Worm (Caenorhabditis elegans) whole organism, young adult: Measurements from ENCODE around the gene Y69A2AR.32.

Experiments used
- C06A6.2 ChIP-seq: fragments of 200-800 bp; sonication (Bioruptor generic); conservative IDR thresholded peaks from 2 replicates; pipeline ENCODE4 v1.3.6; 2022; ENCODE audit warnings: missing genetic modification characterization, missing compliant biosample characterization
- C17E4.6 ChIP-seq: fragments of 200-800 bp; sonication (Bioruptor generic); IDR thresholded peaks from 2 replicates; pipeline ENCODE4 v1.3.6; 2022; ENCODE audit warnings: missing genetic modification reagents, missing genetic modification characterization, missing compliant biosample characterization
- D2030.7 ChIP-seq: fragments of 200-800 bp; sonication (Bioruptor generic); IDR thresholded peaks from 2 replicates; pipeline ENCODE4 v1.3.6; 2022; ENCODE audit warnings: missing genetic modification reagents, missing genetic modification characterization, missing compliant biosample characterization
- F10E7.11 ChIP-seq: sonication (generic microtip); optimal IDR thresholded peaks from 2 replicates; lab custom pipeline; 2017; ENCODE audit warnings: mild to moderate bottlenecking, missing genetic modification characterization, moderate library complexity, missing compliant biosample characterization
- F22D6.2 ChIP-seq: sonication (generic microtip); optimal IDR thresholded peaks from 2 replicates; lab custom pipeline; 2016; ENCODE audit warnings: mild to moderate bottlenecking, missing genetic modification characterization, missing compliant biosample characterization
- F33H1.4 ChIP-seq: fragments of 200-800 bp; sonication (Bioruptor generic); IDR thresholded peaks from 2 replicates; pipeline ENCODE4 v1.3.6; 2022; ENCODE audit warnings: missing genetic modification reagents, missing genetic modification characterization, missing compliant biosample characterization
- F52B5.7 ChIP-seq: sonication (generic microtip); optimal IDR thresholded peaks from 2 replicates; lab custom pipeline; 2016; ENCODE audit warnings: mild to moderate bottlenecking, missing genetic modification characterization, missing compliant biosample characterization
- F55B11.4 ChIP-seq: sonication (generic microtip); optimal IDR thresholded peaks from 2 replicates; lab custom pipeline; 2016; ENCODE audit warnings: missing compliant biosample characterization, missing genetic modification characterization, borderline replicate concordance; ENCODE audit not compliant: insufficient read depth
- T07F8.4 ChIP-seq: sonication (generic microtip); optimal IDR thresholded peaks from 2 replicates; lab custom pipeline; 2016; ENCODE audit warnings: mild to moderate bottlenecking, missing genetic modification characterization, moderate library complexity, missing compliant biosample characterization
- Y56A3A.18 ChIP-seq: fragments of 200-800 bp; sonication (Bioruptor generic); IDR thresholded peaks from 2 replicates; pipeline ENCODE4 v1.3.6; 2022; ENCODE audit warnings: missing genetic modification reagents, missing genetic modification characterization, missing compliant biosample characterization
- Y67H2A.10 ChIP-seq: fragments of 200-800 bp; sonication (Bioruptor generic); conservative IDR thresholded peaks from 2 replicates; pipeline ENCODE4 v1.3.6; 2022; ENCODE audit warnings: missing genetic modification reagents, missing genetic modification characterization, missing compliant biosample characterization
- akir-1 ChIP-seq: fragments of 200-800 bp; sonication (Bioruptor generic); optimal IDR thresholded peaks from 2 replicates; lab custom pipeline; 2018; ENCODE audit warnings: mild to moderate bottlenecking, missing genetic modification characterization, moderate library complexity, missing compliant biosample characterization
- aptf-2 ChIP-seq: fragments of 200-800 bp; sonication (Bioruptor generic); conservative IDR thresholded peaks from 2 replicates; pipeline ENCODE4 v1.3.6; 2022; ENCODE audit warnings: missing genetic modification reagents, missing genetic modification characterization, missing compliant biosample characterization
- aptf-3 ChIP-seq: fragments of 200-800 bp; sonication (Bioruptor generic); IDR thresholded peaks from 2 replicates; pipeline ENCODE4 v1.3.6; 2022; ENCODE audit warnings: missing genetic modification characterization, missing compliant biosample characterization
- atf-7 ChIP-seq: sonication (generic microtip); optimal IDR thresholded peaks from 2 replicates; lab custom pipeline; 2017; ENCODE audit warnings: mild to moderate bottlenecking, missing genetic modification characterization, missing compliant biosample characterization
- athp-1 ChIP-seq: sonication (generic microtip); optimal IDR thresholded peaks from 2 replicates; lab custom pipeline; 2017; ENCODE audit warnings: mild to moderate bottlenecking, missing genetic modification characterization, missing compliant biosample characterization
- attf-5 ChIP-seq: fragments of 200-800 bp; sonication (Bioruptor generic); optimal IDR thresholded peaks from 2 replicates; lab custom pipeline; 2018; ENCODE audit warnings: mild to moderate bottlenecking, missing genetic modification characterization, missing compliant biosample characterization
- cebp-1 ChIP-seq, 2 experiments: fragments of 200-800 bp in 1 of 2; sonication (Bioruptor generic) in 1 of 2; sonication (generic microtip) in 1 of 2; IDR thresholded peaks in 1 of 2; optimal IDR thresholded peaks in 1 of 2; 2 replicates each; pipeline versions ENCODE4 v1.3.6 to Lab custom; 2017 to 2022; ENCODE audit warnings: missing compliant biosample characterization in 2 of 2, missing genetic modification characterization in 2 of 2, mild to moderate bottlenecking in 1 of 2, missing genetic modification reagents in 1 of 2, moderate library complexity in 1 of 2
- cebp-2 ChIP-seq: fragments of 200-800 bp; sonication (Bioruptor generic); IDR thresholded peaks from 2 replicates; pipeline ENCODE4 v1.3.6; 2022; ENCODE audit warnings: missing genetic modification characterization, missing compliant biosample characterization
- ceh-100 ChIP-seq: fragments of 200-800 bp; sonication (Bioruptor generic); IDR thresholded peaks from 2 replicates; pipeline ENCODE4 v1.3.6; 2022; ENCODE audit warnings: missing genetic modification reagents, missing genetic modification characterization, missing compliant biosample characterization
- ceh-79 ChIP-seq: sonication (generic microtip); optimal IDR thresholded peaks from 2 replicates; lab custom pipeline; 2017; ENCODE audit warnings: mild to moderate bottlenecking, missing genetic modification characterization, missing compliant biosample characterization
- ceh-91 ChIP-seq: fragments of 200-800 bp; sonication (Bioruptor generic); IDR thresholded peaks from 2 replicates; pipeline ENCODE4 v1.3.6; 2022; ENCODE audit warnings: missing genetic modification reagents, missing genetic modification characterization, missing compliant biosample characterization
- fkh-3 ChIP-seq: sonication (generic microtip); optimal IDR thresholded peaks from 2 replicates; lab custom pipeline; 2016; ENCODE audit warnings: mild to moderate bottlenecking, missing genetic modification characterization, missing compliant biosample characterization
- him-1 ChIP-seq: sonication (generic microtip); optimal IDR thresholded peaks from 2 replicates; lab custom pipeline; 2016; ENCODE audit warnings: missing genotype, missing genetic modification reagents, missing genetic modification characterization, missing compliant biosample characterization
- hsf-1 ChIP-seq: fragments of 200-800 bp; sonication (Bioruptor generic); IDR thresholded peaks from 2 replicates; pipeline ENCODE4 v1.3.6; 2022; ENCODE audit warnings: missing genetic modification reagents, missing genetic modification characterization, missing compliant biosample characterization
- let-526 ChIP-seq: fragments of 200-800 bp; sonication (Bioruptor generic); IDR thresholded peaks from 2 replicates; pipeline ENCODE4 v1.3.6; 2022; ENCODE audit warnings: missing genetic modification reagents, missing genetic modification characterization, missing compliant biosample characterization
- let-607 ChIP-seq, 2 experiments: fragments of 200-800 bp in 1 of 2; sonication (Bioruptor generic) in 1 of 2; sonication (generic microtip) in 1 of 2; optimal IDR thresholded peaks; 2 replicates each; lab custom pipeline; 2016 to 2018; ENCODE audit warnings: mild to moderate bottlenecking in 2 of 2, missing compliant biosample characterization in 2 of 2, missing genetic modification characterization in 2 of 2, moderate library complexity in 2 of 2, missing genotype in 1 of 2
- lin-35 ChIP-seq, 3 experiments: fragments of 150-350 bp in 2 of 3; sonication (generic microtip) in 1 of 3; optimal IDR thresholded peaks; 2 replicates each; lab custom pipeline; 2014 to 2018; ENCODE audit warnings: missing biosample characterization in 3 of 3, missing genetic modification characterization in 3 of 3, missing genetic modification reagents in 3 of 3
- lsy-27 ChIP-seq: sonication (generic microtip); optimal IDR thresholded peaks from 2 replicates; lab custom pipeline; 2017; ENCODE audit warnings: missing genetic modification characterization, mild to moderate bottlenecking, missing compliant biosample characterization, antibody characterized with exemption, missing genotype, borderline replicate concordance; ENCODE audit not compliant: insufficient read depth
- madf-3 ChIP-seq: fragments of 200-800 bp; sonication (Bioruptor generic); IDR thresholded peaks from 2 replicates; pipeline ENCODE4 v1.3.6; 2022; ENCODE audit warnings: missing genetic modification reagents, missing genetic modification characterization, missing compliant biosample characterization
- nhr-120 ChIP-seq: fragments of 200-800 bp; sonication (Bioruptor generic); IDR thresholded peaks from 2 replicates; pipeline ENCODE4 v1.3.6; 2022; ENCODE audit warnings: missing genetic modification characterization, missing compliant biosample characterization
- nhr-80 ChIP-seq: sonication (generic microtip); optimal IDR thresholded peaks from 2 replicates; lab custom pipeline; 2016; ENCODE audit warnings: missing genetic modification characterization, missing compliant biosample characterization
- pbrm-1 ChIP-seq: fragments of 200-800 bp; sonication (Bioruptor generic); IDR thresholded peaks from 2 replicates; pipeline ENCODE4 v1.3.6; 2022; ENCODE audit warnings: missing genetic modification reagents, missing genetic modification characterization, missing compliant biosample characterization
- rec-8 ChIP-seq, 2 experiments: sonication (generic microtip); optimal IDR thresholded peaks; 2 replicates each; lab custom pipeline; 2016; ENCODE audit warnings: mild to moderate bottlenecking in 2 of 2, missing genetic modification characterization in 2 of 2, missing genetic modification reagents in 2 of 2, missing genotype in 2 of 2, missing biosample characterization in 1 of 2, missing compliant biosample characterization in 1 of 2, moderate library complexity in 1 of 2
- snpc-1.1 ChIP-seq: sonication (generic microtip); optimal IDR thresholded peaks from 2 replicates; lab custom pipeline; 2017; ENCODE audit warnings: missing genetic modification characterization, mild to moderate bottlenecking, missing compliant biosample characterization, antibody characterized with exemption, moderate library complexity, missing genotype, missing genetic modification reagents; ENCODE audit not compliant: insufficient read depth
- snpc-1.3 ChIP-seq: sonication (generic microtip); optimal IDR thresholded peaks from 2 replicates; lab custom pipeline; 2017; ENCODE audit warnings: missing genetic modification characterization, mild to moderate bottlenecking, missing compliant biosample characterization, antibody characterized with exemption, moderate library complexity, missing genotype, missing genetic modification reagents; ENCODE audit not compliant: insufficient read depth
- somi-1 ChIP-seq: fragments of 200-800 bp; sonication (Bioruptor generic); optimal IDR thresholded peaks from 2 replicates; lab custom pipeline; 2018; ENCODE audit warnings: mild to moderate bottlenecking, missing genetic modification characterization, missing compliant biosample characterization
- tlf-1 ChIP-seq: fragments of 200-800 bp; sonication (Bioruptor generic); optimal IDR thresholded peaks from 2 replicates; lab custom pipeline; 2018; ENCODE audit warnings: mild to moderate bottlenecking, missing genetic modification characterization, missing compliant biosample characterization
- unc-130 ChIP-seq: sonication (generic microtip); optimal IDR thresholded peaks from 2 replicates; lab custom pipeline; 2016; ENCODE audit warnings: missing genetic modification reagents, missing genetic modification characterization, missing compliant biosample characterization
- unc-62 ChIP-seq: fragments of 150-350 bp; optimal IDR thresholded peaks from 2 replicates; lab custom pipeline; 2014; ENCODE audit warnings: missing biosample characterization, missing genetic modification reagents, missing genetic modification characterization
- xnd-1 ChIP-seq: sonication (generic microtip); optimal IDR thresholded peaks from 2 replicates; lab custom pipeline; 2016; ENCODE audit warnings: missing genotype, missing genetic modification reagents, missing genetic modification characterization, missing compliant biosample characterization
- zfh-2 ChIP-seq: fragments of 200-800 bp; sonication (Bioruptor generic); conservative IDR thresholded peaks from 2 replicates; pipeline ENCODE4 v1.3.6; 2022; ENCODE audit warnings: missing genetic modification reagents, missing genetic modification characterization, missing compliant biosample characterization
- ztf-26 ChIP-seq: sonication (generic microtip); optimal IDR thresholded peaks from 2 replicates; lab custom pipeline; 2017; ENCODE audit warnings: missing genetic modification characterization, missing compliant biosample characterization
- ztf-6 ChIP-seq: fragments of 200-800 bp; sonication (Bioruptor generic); IDR thresholded peaks from 2 replicates; pipeline ENCODE4 v1.3.6; 2022; ENCODE audit warnings: missing genetic modification reagents, missing genetic modification characterization, missing compliant biosample characterization

Y69A2AR.32 gene

ce11 chrIV:2601988-2602861 lies 8.0 kb upstream of the Y69A2AR.32 start (continued):
- peak; percentile 92 for TF ChIP-seq C17E4.6 (GFP tag; lab: Robert Waterston, UW)
- peak; percentile 96 for TF ChIP-seq C06A6.2 (GFP tag; lab: Robert Waterston, UW)
- peak; percentile 59; the same call in 1 of the 2 replicates for TF ChIP-seq nhr-120 (GFP tag; lab: Robert Waterston, UW)
- peak; percentile 74; the same call in 1 of the 2 replicates for TF ChIP-seq ztf-6 (GFP tag; lab: Robert Waterston, UW)
- TF ChIP-seq cebp-2 (GFP tag; lab: Robert Waterston, UW), result peak; percentile 79; the same call in 1 of the 2 replicates
- TF ChIP-seq lsy-27 (tag; lab: Kevin White, UChicago), result no peak
- peak; percentile 94 for TF ChIP-seq F22D6.2 (tag; lab: Kevin White, UChicago)
- peak; percentile 99 for TF ChIP-seq somi-1 (GFP tag; lab: Kevin White, UChicago)
- peak; percentile 77 for TF ChIP-seq ceh-100 (GFP tag; lab: Robert Waterston, UW)
- TF ChIP-seq lin-35 (GFP tag; optimal IDR thresholded peaks at IDR 0.05; lab: Kevin White, UChicago), result peak in 1 of 3 experiments; percentile 87
- peak; percentile 99 for TF ChIP-seq attf-5 (GFP tag; lab: Kevin White, UChicago)
- TF ChIP-seq unc-62 (GFP tag; lab: Kevin White, UChicago), result peak; percentile 62
- peak; percentile 92 for TF ChIP-seq zfh-2 (GFP tag; lab: Robert Waterston, UW)
- TF ChIP-seq snpc-1.1, result no peak
- TF ChIP-seq tlf-1, result peak; percentile 97
- peak; percentile 65 for TF ChIP-seq F33H1.4 (GFP tag; lab: Robert Waterston, UW)
- peak; percentile 51 for TF ChIP-seq ceh-91 (GFP tag; lab: Robert Waterston, UW)
- peak; percentile 35 for TF ChIP-seq T07F8.4 (tag; lab: Kevin White, UChicago)
- no peak for TF ChIP-seq unc-130 (GFP tag; lab: Kevin White, UChicago)
- TF ChIP-seq madf-3 (GFP tag; lab: Robert Waterston, UW), result peak; percentile 93
- TF ChIP-seq pbrm-1 (GFP tag; lab: Robert Waterston, UW), result peak; percentile 96
- TF ChIP-seq Y56A3A.18, result peak; percentile 96
- TF ChIP-seq hsf-1 (GFP tag; lab: Robert Waterston, UW), result peak; percentile 73
- peak; percentile 99 for TF ChIP-seq let-526 (GFP tag; lab: Robert Waterston, UW)
- peak; percentile 90 for TF ChIP-seq ceh-79 (tag; lab: Kevin White, UChicago)
- no peak for TF ChIP-seq F55B11.4 (tag; lab: Kevin White, UChicago)
- TF ChIP-seq him-1, result no peak
- peak; percentile 89 for TF ChIP-seq cebp-1 (GFP tag; IDR thresholded peaks at IDR 0.05; lab: Robert Waterston, UW)
- peak; percentile 97 for TF ChIP-seq cebp-1 (tag; optimal IDR thresholded peaks at IDR 0.05; lab: Kevin White, UChicago)
- TF ChIP-seq let-607 (tag; optimal IDR thresholded peaks at IDR 0.05; lab: Kevin White, UChicago), result peak; percentile 78 to 93
- peak; percentile 54; the same call in 1 of the 2 replicates for TF ChIP-seq aptf-2 (GFP tag; lab: Robert Waterston, UW)
- peak; percentile 92 for TF ChIP-seq F52B5.7
- no peak for TF ChIP-seq xnd-1 (tag; lab: Kevin White, UChicago)
- peak; percentile 98 for TF ChIP-seq atf-7
- peak; percentile 90 for TF ChIP-seq akir-1 (GFP tag; lab: Kevin White, UChicago)
- TF ChIP-seq ztf-26 (tag; lab: Kevin White, UChicago), result peak; percentile 97
- TF ChIP-seq athp-1 (tag; lab: Kevin White, UChicago), result peak; percentile 97
- 0 out of 2 replicates have a peak, but pooled peaks have one; percentile 27 for TF ChIP-seq aptf-3 (GFP tag; lab: Robert Waterston, UW)
- TF ChIP-seq F10E7.11 (tag; lab: Kevin White, UChicago), result peak; percentile 91
- peak; percentile 98 for TF ChIP-seq Y67H2A.10 (GFP tag; lab: Robert Waterston, UW)
- peak; percentile 96 for TF ChIP-seq nhr-80
- TF ChIP-seq fkh-3, result no peak
- no peak for TF ChIP-seq rec-8 (tag; optimal IDR thresholded peaks at IDR 0.05; lab: Kevin White, UChicago)
- TF ChIP-seq D2030.7, result no peak
- TF ChIP-seq snpc-1.3 (tag; lab: Kevin White, UChicago), result no peak
